Worm (Caenorhabditis elegans): ENCODE measurements around the gene anoh-2.

The anoh-2 gene

DNA sequence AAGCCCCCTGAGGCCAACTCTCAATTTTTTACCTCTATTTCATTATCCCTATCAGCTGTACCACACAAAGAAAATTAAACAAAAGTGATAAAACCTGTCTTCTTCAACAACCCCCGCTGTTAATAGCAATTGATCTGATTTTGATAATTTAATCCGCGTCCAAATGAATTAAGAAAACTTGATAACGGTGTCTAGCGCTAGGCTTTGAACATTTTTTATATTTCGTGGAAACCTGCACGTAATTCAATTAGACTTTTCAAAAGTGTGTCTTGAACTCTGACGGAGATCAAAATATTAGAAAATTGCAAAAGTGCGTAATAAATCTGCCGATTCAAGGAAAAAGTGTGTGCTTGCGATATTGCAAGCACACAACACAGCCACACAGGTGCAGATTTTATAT is 44.7 kb upstream of the anoh-2 start:
- TF ChIP-seq scrt-1 (GFP tag; IDR thresholded peaks at IDR 0.05) (no peak), flt-1 (GFP tag; IDR thresholded peaks at IDR 0.05) (no peak), hnd-1 (tag; optimal IDR thresholded peaks at IDR 0.05) (no peak), hmg-4 (GFP tag; optimal IDR thresholded peaks at IDR 0.05) (no peak), F13C5.2 (tag; optimal IDR thresholded peaks at IDR 0.05) (no peak), tbx-37 (GFP tag; conservative IDR thresholded peaks at IDR 0.05) (no peak), hmbx-1 (tag; optimal IDR thresholded peaks at IDR 0.05) (no peak), ets-7 (tag; optimal IDR thresholded peaks at IDR 0.05) (no peak), aly-1 (tag; optimal IDR thresholded peaks at IDR 0.05) (no peak), ceh-36 (tag; optimal IDR thresholded peaks at IDR 0.05) (no peak), ceh-13 (GFP tag; optimal IDR thresholded peaks at IDR 0.05) (no peak), pes-1 (GFP tag; IDR thresholded peaks at IDR 0.05) (no peak), tbx-11 (GFP tag; IDR thresholded peaks at IDR 0.05) (no peak), B0310.2 (tag; optimal IDR thresholded peaks at IDR 0.05) (no peak), sea-1 (GFP tag; conservative IDR thresholded peaks at IDR 0.05) (no peak), ama-1 (optimal IDR thresholded peaks at IDR 0.05) (no peak), tra-4 (tag; optimal IDR thresholded peaks at IDR 0.05) (no peak)

DNA sequence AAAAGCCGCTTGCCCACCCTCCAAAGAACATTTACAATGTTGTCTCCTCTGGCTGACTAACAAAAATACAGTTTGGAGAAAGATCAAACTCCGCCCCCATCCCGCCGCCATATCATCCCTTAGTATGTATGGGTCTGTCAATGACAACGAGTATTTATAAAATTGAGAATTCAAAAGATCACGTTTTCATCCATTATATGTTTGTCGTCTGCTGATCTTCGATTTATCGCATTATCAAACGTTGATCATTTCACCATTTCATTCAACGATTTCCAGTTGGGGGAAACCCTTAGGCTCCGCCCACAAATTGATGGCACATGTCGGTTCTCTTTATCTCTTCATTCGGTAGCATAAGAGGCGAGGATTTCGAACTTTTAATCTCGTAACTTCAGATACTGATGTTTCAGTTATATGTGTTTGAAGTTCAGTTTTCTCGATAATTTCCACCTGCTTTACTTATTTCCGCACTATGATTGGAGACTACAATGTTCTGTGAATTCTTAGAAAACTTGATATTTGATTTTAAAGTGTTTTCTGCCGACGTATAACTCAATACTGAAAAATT is 43.9 kb upstream of the anoh-2 start:
- no peak for TF ChIP-seq B0310.2 (tag; optimal IDR thresholded peaks at IDR 0.05)
- no peak for TF ChIP-seq ets-7 (tag; optimal IDR thresholded peaks at IDR 0.05)
- no peak for TF ChIP-seq hmg-4 (GFP tag; optimal IDR thresholded peaks at IDR 0.05)
- no peak for TF ChIP-seq hmbx-1 (tag; optimal IDR thresholded peaks at IDR 0.05)
- TF ChIP-seq ceh-13 (GFP tag; optimal IDR thresholded peaks at IDR 0.05), result no peak
- TF ChIP-seq tbx-37 (GFP tag; conservative IDR thresholded peaks at IDR 0.05), result no peak
- TF ChIP-seq hnd-1 (tag; optimal IDR thresholded peaks at IDR 0.05), result no peak
- no peak for TF ChIP-seq ceh-36 (tag; optimal IDR thresholded peaks at IDR 0.05)
- TF ChIP-seq ama-1 (optimal IDR thresholded peaks at IDR 0.05), result no peak
- TF ChIP-seq tra-4 (tag; optimal IDR thresholded peaks at IDR 0.05), result no peak
- TF ChIP-seq pes-1 (GFP tag; IDR thresholded peaks at IDR 0.05), result no peak
- no peak for TF ChIP-seq sea-1 (GFP tag; conservative IDR thresholded peaks at IDR 0.05)
- TF ChIP-seq flt-1 (GFP tag; IDR thresholded peaks at IDR 0.05), result no peak

DNA sequence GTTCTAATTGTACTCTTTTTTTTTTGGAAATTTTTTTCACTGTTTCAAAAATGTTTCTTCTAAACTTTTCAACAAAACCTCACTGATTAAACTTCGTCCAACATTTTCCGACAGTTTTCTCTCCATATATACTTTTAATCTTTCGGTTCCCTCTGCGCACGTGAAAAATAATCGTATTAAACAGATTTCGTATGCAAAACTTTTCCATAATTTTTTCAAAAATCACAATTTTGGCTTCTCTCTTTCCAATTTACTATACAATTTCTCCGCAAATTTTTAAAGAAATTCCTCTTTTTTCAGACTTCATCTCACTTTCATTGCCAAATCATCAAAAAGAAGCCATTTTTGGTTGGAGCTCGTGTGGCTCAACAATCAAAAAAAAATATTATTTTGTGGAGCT is 41.8 kb upstream of the anoh-2 start, which contains the start of gene dmd-6:
Gene dmd-6, plus strand, starts transcription at position 301 of the 400 bp plus-strand sequence.
- TF ChIP-seq ceh-13 (GFP tag; optimal IDR thresholded peaks at IDR 0.05), result no peak

DNA sequence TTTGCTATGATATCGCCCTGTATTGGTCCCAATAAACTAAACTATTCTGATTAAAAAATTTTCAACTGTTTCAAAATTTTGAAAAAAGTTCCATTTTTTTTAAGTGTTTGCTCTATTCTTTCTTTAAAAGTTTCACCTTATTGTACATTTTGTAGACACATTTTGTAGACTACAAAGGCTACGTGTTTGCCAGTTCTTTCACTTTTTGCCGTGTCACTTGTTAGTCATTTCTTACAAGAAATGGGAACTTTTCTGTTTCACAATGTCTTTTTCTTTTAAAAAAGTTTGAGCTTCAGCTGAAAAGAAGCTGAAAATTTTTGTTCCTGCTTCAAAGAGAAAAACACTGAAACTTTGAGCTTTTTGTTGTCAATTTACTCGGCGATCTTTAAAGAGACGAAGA is 41.0 kb upstream of the anoh-2 start:
- no peak for TF ChIP-seq ama-1 (optimal IDR thresholded peaks at IDR 0.05)
- TF ChIP-seq ceh-36 (tag; optimal IDR thresholded peaks at IDR 0.05), result no peak
- no peak for TF ChIP-seq hmbx-1 (tag; optimal IDR thresholded peaks at IDR 0.05)
- no peak for TF ChIP-seq hnd-1 (tag; optimal IDR thresholded peaks at IDR 0.05)
- TF ChIP-seq ceh-13 (GFP tag; optimal IDR thresholded peaks at IDR 0.05), result no peak
- TF ChIP-seq scrt-1 (GFP tag; IDR thresholded peaks at IDR 0.05), result no peak
- TF ChIP-seq hmg-4 (GFP tag; optimal IDR thresholded peaks at IDR 0.05), result no peak
- no peak for TF ChIP-seq ets-7 (tag; optimal IDR thresholded peaks at IDR 0.05)
- TF ChIP-seq tra-4 (tag; optimal IDR thresholded peaks at IDR 0.05), result no peak
- TF ChIP-seq F13C5.2 (tag; optimal IDR thresholded peaks at IDR 0.05), result no peak
- no peak for TF ChIP-seq B0310.2 (tag; optimal IDR thresholded peaks at IDR 0.05)
- TF ChIP-seq flt-1 (GFP tag; IDR thresholded peaks at IDR 0.05), result no peak
- TF ChIP-seq pes-1 (GFP tag; IDR thresholded peaks at IDR 0.05), result no peak
- TF ChIP-seq tbx-11 (GFP tag; IDR thresholded peaks at IDR 0.05), result no peak
- TF ChIP-seq tbx-37 (GFP tag; conservative IDR thresholded peaks at IDR 0.05), result no peak
- TF ChIP-seq aly-1 (tag; optimal IDR thresholded peaks at IDR 0.05), result no peak
- TF ChIP-seq sea-1 (GFP tag; conservative IDR thresholded peaks at IDR 0.05), result no peak

DNA sequence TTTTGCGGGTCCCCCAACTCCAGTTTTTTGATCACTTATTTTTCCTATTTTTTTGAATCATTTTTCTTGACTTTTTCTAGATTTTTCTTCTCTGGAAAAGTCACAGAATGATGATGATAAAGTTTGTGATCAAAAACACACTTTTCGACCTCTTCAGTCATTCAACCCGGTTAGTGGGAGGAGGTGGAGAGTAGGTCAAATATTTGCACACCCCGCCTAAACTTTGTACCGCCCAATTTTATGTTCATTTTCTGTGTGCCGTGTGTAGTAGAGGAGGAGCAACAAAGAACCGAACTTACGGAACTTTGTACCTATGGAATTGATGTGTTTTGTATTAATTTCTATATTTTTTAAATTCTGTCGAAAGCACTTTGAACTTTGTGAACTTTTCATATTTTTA is 40.6 kb upstream of the anoh-2 start:
- TF ChIP-seq ets-7 (tag; optimal IDR thresholded peaks at IDR 0.05), result no peak
- TF ChIP-seq hmbx-1 (tag; optimal IDR thresholded peaks at IDR 0.05), result no peak
- TF ChIP-seq tbx-37 (GFP tag; conservative IDR thresholded peaks at IDR 0.05), result no peak
- TF ChIP-seq flt-1 (GFP tag; IDR thresholded peaks at IDR 0.05), result no peak
- TF ChIP-seq sea-1 (GFP tag; conservative IDR thresholded peaks at IDR 0.05), result no peak
- TF ChIP-seq F13C5.2 (tag; optimal IDR thresholded peaks at IDR 0.05), result no peak
- TF ChIP-seq ama-1 (optimal IDR thresholded peaks at IDR 0.05), result no peak
- TF ChIP-seq scrt-1 (GFP tag; IDR thresholded peaks at IDR 0.05), result no peak
- TF ChIP-seq hmg-4 (GFP tag; optimal IDR thresholded peaks at IDR 0.05), result no peak

DNA sequence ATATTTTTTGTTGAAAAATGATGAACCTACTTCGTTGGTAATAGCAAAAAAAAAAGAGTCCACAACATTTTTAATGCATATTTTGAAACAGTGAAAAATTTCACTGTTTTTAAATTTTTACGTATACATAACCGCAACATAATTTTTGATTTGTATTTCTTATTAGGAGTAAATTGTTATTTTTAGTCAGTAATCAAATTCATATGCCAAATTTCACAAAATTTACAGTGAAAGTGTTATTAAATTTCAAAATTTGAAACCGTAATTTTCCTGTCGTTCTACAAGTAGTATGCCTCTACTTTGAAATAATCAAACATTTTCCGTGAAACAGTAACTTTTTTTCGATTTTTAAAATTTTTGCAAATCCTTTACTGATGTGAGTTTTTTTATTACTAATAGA is 40.1 kb upstream of the anoh-2 start:
- TF ChIP-seq ets-7 (tag; optimal IDR thresholded peaks at IDR 0.05) (no peak), hmbx-1 (tag; optimal IDR thresholded peaks at IDR 0.05) (no peak), ceh-13 (GFP tag; optimal IDR thresholded peaks at IDR 0.05) (no peak), hmg-4 (GFP tag; optimal IDR thresholded peaks at IDR 0.05) (no peak), F13C5.2 (tag; optimal IDR thresholded peaks at IDR 0.05) (no peak), tra-4 (tag; optimal IDR thresholded peaks at IDR 0.05) (no peak), scrt-1 (GFP tag; IDR thresholded peaks at IDR 0.05) (no peak), sea-1 (GFP tag; conservative IDR thresholded peaks at IDR 0.05) (no peak), pes-1 (GFP tag; IDR thresholded peaks at IDR 0.05) (no peak), tbx-37 (GFP tag; conservative IDR thresholded peaks at IDR 0.05) (no peak), aly-1 (tag; optimal IDR thresholded peaks at IDR 0.05) (no peak), tbx-11 (GFP tag; IDR thresholded peaks at IDR 0.05) (no peak), B0310.2 (tag; optimal IDR thresholded peaks at IDR 0.05) (no peak), flt-1 (GFP tag; IDR thresholded peaks at IDR 0.05) (no peak), hnd-1 (tag; optimal IDR thresholded peaks at IDR 0.05) (no peak), ama-1 (optimal IDR thresholded peaks at IDR 0.05) (no peak), ceh-36 (tag; optimal IDR thresholded peaks at IDR 0.05) (no peak)

DNA sequence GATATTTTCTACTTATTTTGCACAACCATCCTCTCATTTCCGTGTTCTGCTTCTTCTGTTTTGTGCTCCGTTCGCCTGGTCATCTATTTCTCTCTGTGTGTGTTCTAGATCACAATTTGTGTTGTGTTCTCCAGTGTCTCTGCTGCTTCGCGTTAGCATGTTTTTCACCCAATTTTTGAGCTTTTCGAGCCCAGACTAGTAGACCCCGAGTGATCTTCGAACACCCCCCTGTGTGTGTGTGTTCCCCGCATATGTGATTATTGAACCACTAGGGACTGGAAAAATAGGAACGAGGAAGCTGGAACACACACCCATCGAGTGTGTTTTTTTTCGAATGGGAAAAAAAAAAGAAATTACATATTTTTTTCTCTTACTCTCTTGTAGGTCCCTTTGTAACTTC is 39.6 kb upstream of the anoh-2 start:
- no peak for TF ChIP-seq flt-1 (GFP tag; IDR thresholded peaks at IDR 0.05)
- TF ChIP-seq ama-1 (optimal IDR thresholded peaks at IDR 0.05), result no peak
- no peak for TF ChIP-seq pes-1 (GFP tag; IDR thresholded peaks at IDR 0.05)
- no peak for TF ChIP-seq scrt-1 (GFP tag; IDR thresholded peaks at IDR 0.05)
- no peak for TF ChIP-seq ceh-13 (GFP tag; optimal IDR thresholded peaks at IDR 0.05)
- TF ChIP-seq sea-1 (GFP tag; conservative IDR thresholded peaks at IDR 0.05), result no peak
- TF ChIP-seq aly-1 (tag; optimal IDR thresholded peaks at IDR 0.05), result no peak
- TF ChIP-seq hmbx-1 (tag; optimal IDR thresholded peaks at IDR 0.05), result no peak
- no peak for TF ChIP-seq ceh-36 (tag; optimal IDR thresholded peaks at IDR 0.05)
- no peak for TF ChIP-seq ets-7 (tag; optimal IDR thresholded peaks at IDR 0.05)
- TF ChIP-seq tra-4 (tag; optimal IDR thresholded peaks at IDR 0.05), result no peak
- no peak for TF ChIP-seq tbx-11 (GFP tag; IDR thresholded peaks at IDR 0.05)
- TF ChIP-seq B0310.2 (tag; optimal IDR thresholded peaks at IDR 0.05), result no peak
- no peak for TF ChIP-seq F13C5.2 (tag; optimal IDR thresholded peaks at IDR 0.05)
- TF ChIP-seq hmg-4 (GFP tag; optimal IDR thresholded peaks at IDR 0.05), result no peak

Measured in whole organism, early embryonic.